Worm (Caenorhabditis elegans) whole organism, young adult: ENCODE results near the gene cgr-1.

Source experiments
- B0019.2 ChIP-seq: fragments of 200-800 bp; sonication (Bioruptor generic); conservative IDR thresholded peaks from 2 replicates; pipeline ENCODE4 v1.3.6; 2022; ENCODE audit warnings: missing genetic modification reagents, missing genetic modification characterization, missing compliant biosample characterization
- B0035.1 ChIP-seq: sonication (generic microtip); optimal IDR thresholded peaks from 2 replicates; lab custom pipeline; 2016; ENCODE audit warnings: missing genetic modification characterization, mild to moderate bottlenecking, missing compliant biosample characterization, missing genotype, missing genetic modification reagents
- B0261.1 ChIP-seq: sonication (generic microtip); optimal IDR thresholded peaks from 2 replicates; lab custom pipeline; 2016; ENCODE audit warnings: mild to moderate bottlenecking, missing genetic modification characterization, moderate library complexity, missing compliant biosample characterization
- B0336.3 ChIP-seq: fragments of 200-800 bp; sonication (Bioruptor generic); IDR thresholded peaks from 2 replicates; pipeline ENCODE4 v1.3.6; 2022; ENCODE audit warnings: missing genetic modification characterization, missing compliant biosample characterization
- C06A6.2 ChIP-seq: fragments of 200-800 bp; sonication (Bioruptor generic); conservative IDR thresholded peaks from 2 replicates; pipeline ENCODE4 v1.3.6; 2022; ENCODE audit warnings: missing genetic modification characterization, missing compliant biosample characterization
- D2030.7 ChIP-seq: fragments of 200-800 bp; sonication (Bioruptor generic); IDR thresholded peaks from 2 replicates; pipeline ENCODE4 v1.3.6; 2022; ENCODE audit warnings: missing genetic modification reagents, missing genetic modification characterization, missing compliant biosample characterization
- F10E7.11 ChIP-seq: sonication (generic microtip); optimal IDR thresholded peaks from 2 replicates; lab custom pipeline; 2017; ENCODE audit warnings: mild to moderate bottlenecking, missing genetic modification characterization, moderate library complexity, missing compliant biosample characterization
- F33H1.4 ChIP-seq: fragments of 200-800 bp; sonication (Bioruptor generic); IDR thresholded peaks from 2 replicates; pipeline ENCODE4 v1.3.6; 2022; ENCODE audit warnings: missing genetic modification reagents, missing genetic modification characterization, missing compliant biosample characterization
- F55B11.4 ChIP-seq: sonication (generic microtip); optimal IDR thresholded peaks from 2 replicates; lab custom pipeline; 2016; ENCODE audit warnings: missing compliant biosample characterization, missing genetic modification characterization, borderline replicate concordance; ENCODE audit not compliant: insufficient read depth
- Y79H2A.3 ChIP-seq: fragments of 200-800 bp; sonication (Bioruptor generic); conservative IDR thresholded peaks from 2 replicates; pipeline ENCODE4 v1.3.6; 2022; ENCODE audit warnings: missing genetic modification reagents, missing genetic modification characterization, missing compliant biosample characterization
- ama-1 ChIP-seq, 3 experiments: fragments of 150-350 bp in 1 of 3; sonication (generic microtip) in 2 of 3; optimal IDR thresholded peaks; 2 replicates each; lab custom pipeline; 2014 to 2018; ENCODE audit warnings: missing biosample characterization in 2 of 3, missing genetic modification characterization in 2 of 3, missing genetic modification reagents in 2 of 3
- atf-7 ChIP-seq: sonication (generic microtip); optimal IDR thresholded peaks from 2 replicates; lab custom pipeline; 2017; ENCODE audit warnings: mild to moderate bottlenecking, missing genetic modification characterization, missing compliant biosample characterization
- athp-1 ChIP-seq: sonication (generic microtip); optimal IDR thresholded peaks from 2 replicates; lab custom pipeline; 2017; ENCODE audit warnings: mild to moderate bottlenecking, missing genetic modification characterization, missing compliant biosample characterization
- attf-3 ChIP-seq: fragments of 200-800 bp; sonication (Bioruptor generic); conservative IDR thresholded peaks from 2 replicates; pipeline ENCODE4 v1.3.6; 2022; ENCODE audit warnings: missing genetic modification reagents, missing genetic modification characterization, missing compliant biosample characterization
- ccch-3 ChIP-seq: fragments of 200-800 bp; sonication (Bioruptor generic); optimal IDR thresholded peaks from 2 replicates; lab custom pipeline; 2018; ENCODE audit warnings: mild to moderate bottlenecking, missing genetic modification characterization, missing compliant biosample characterization
- cebp-1 ChIP-seq, 2 experiments: fragments of 200-800 bp in 1 of 2; sonication (Bioruptor generic) in 1 of 2; sonication (generic microtip) in 1 of 2; IDR thresholded peaks in 1 of 2; optimal IDR thresholded peaks in 1 of 2; 2 replicates each; pipeline versions ENCODE4 v1.3.6 to Lab custom; 2017 to 2022; ENCODE audit warnings: missing compliant biosample characterization in 2 of 2, missing genetic modification characterization in 2 of 2, mild to moderate bottlenecking in 1 of 2, missing genetic modification reagents in 1 of 2, moderate library complexity in 1 of 2
- ceh-79 ChIP-seq: sonication (generic microtip); optimal IDR thresholded peaks from 2 replicates; lab custom pipeline; 2017; ENCODE audit warnings: mild to moderate bottlenecking, missing genetic modification characterization, missing compliant biosample characterization
- ceh-91 ChIP-seq: fragments of 200-800 bp; sonication (Bioruptor generic); IDR thresholded peaks from 2 replicates; pipeline ENCODE4 v1.3.6; 2022; ENCODE audit warnings: missing genetic modification reagents, missing genetic modification characterization, missing compliant biosample characterization
- egl-44 ChIP-seq: fragments of 200-800 bp; sonication (Bioruptor generic); IDR thresholded peaks from 2 replicates; pipeline ENCODE4 v1.3.6; 2022; ENCODE audit warnings: missing genetic modification reagents, missing genetic modification characterization, missing compliant biosample characterization
- egrh-3 ChIP-seq: fragments of 200-800 bp; sonication (Bioruptor generic); IDR thresholded peaks from 2 replicates; pipeline ENCODE4 v1.3.6; 2022; ENCODE audit warnings: missing genetic modification reagents, missing genetic modification characterization, missing compliant biosample characterization
- fkh-3 ChIP-seq: sonication (generic microtip); optimal IDR thresholded peaks from 2 replicates; lab custom pipeline; 2016; ENCODE audit warnings: mild to moderate bottlenecking, missing genetic modification characterization, missing compliant biosample characterization
- gei-17 ChIP-seq: fragments of 200-800 bp; sonication (Bioruptor generic); optimal IDR thresholded peaks from 2 replicates; lab custom pipeline; 2018; ENCODE audit warnings: mild to moderate bottlenecking, missing genetic modification characterization, missing compliant biosample characterization
- hmg-1.2 ChIP-seq: fragments of 200-800 bp; sonication (Bioruptor generic); IDR thresholded peaks from 2 replicates; pipeline ENCODE4 v1.3.6; 2022; ENCODE audit warnings: missing genetic modification reagents, missing genetic modification characterization, missing compliant biosample characterization
- hsf-1 ChIP-seq: fragments of 200-800 bp; sonication (Bioruptor generic); IDR thresholded peaks from 2 replicates; pipeline ENCODE4 v1.3.6; 2022; ENCODE audit warnings: missing genetic modification reagents, missing genetic modification characterization, missing compliant biosample characterization
- lag-1 ChIP-seq: fragments of 200-800 bp; sonication (Bioruptor generic); IDR thresholded peaks from 2 replicates; pipeline ENCODE4 v1.3.6; 2022; ENCODE audit warnings: missing genetic modification reagents, missing genetic modification characterization, missing compliant biosample characterization
- lin-26 ChIP-seq: fragments of 200-800 bp; sonication (Bioruptor generic); IDR thresholded peaks from 2 replicates; pipeline ENCODE4 v1.3.6; 2022; ENCODE audit warnings: missing genetic modification reagents, missing genetic modification characterization, missing compliant biosample characterization
- lin-40 ChIP-seq: sonication (generic microtip); optimal IDR thresholded peaks from 2 replicates; lab custom pipeline; 2016; ENCODE audit warnings: missing genetic modification characterization, mild to moderate bottlenecking, missing compliant biosample characterization, missing genotype, missing genetic modification reagents
- lin-54 ChIP-seq: fragments of 200-800 bp; sonication (Bioruptor generic); optimal IDR thresholded peaks from 2 replicates; lab custom pipeline; 2018; ENCODE audit warnings: mild to moderate bottlenecking, missing genetic modification characterization, missing compliant biosample characterization
- lsl-1 ChIP-seq: fragments of 200-800 bp; sonication (Bioruptor generic); optimal IDR thresholded peaks from 2 replicates; lab custom pipeline; 2018; ENCODE audit warnings: mild to moderate bottlenecking, missing genetic modification characterization, moderate library complexity, missing compliant biosample characterization
- lsy-27 ChIP-seq: sonication (generic microtip); optimal IDR thresholded peaks from 2 replicates; lab custom pipeline; 2017; ENCODE audit warnings: missing genetic modification characterization, mild to moderate bottlenecking, missing compliant biosample characterization, antibody characterized with exemption, missing genotype, borderline replicate concordance; ENCODE audit not compliant: insufficient read depth
- madf-10 ChIP-seq: sonication (generic microtip); optimal IDR thresholded peaks from 2 replicates; lab custom pipeline; 2016; ENCODE audit warnings: mild to moderate bottlenecking, missing genetic modification characterization, missing compliant biosample characterization
- madf-6 ChIP-seq: fragments of 200-800 bp; sonication (Bioruptor generic); IDR thresholded peaks from 2 replicates; pipeline ENCODE4 v1.3.6; 2022; ENCODE audit warnings: missing genetic modification reagents, missing genetic modification characterization, missing compliant biosample characterization
- madf-8 ChIP-seq: fragments of 200-800 bp; sonication (Bioruptor generic); conservative IDR thresholded peaks from 2 replicates; pipeline ENCODE4 v1.3.6; 2022; ENCODE audit warnings: missing genetic modification reagents, missing genetic modification characterization, missing compliant biosample characterization
- mcd-1 ChIP-seq: fragments of 200-800 bp; sonication (Bioruptor generic); IDR thresholded peaks from 2 replicates; pipeline ENCODE4 v1.3.6; 2022; ENCODE audit warnings: missing genetic modification reagents, missing genetic modification characterization, missing compliant biosample characterization
- nfya-2 ChIP-seq: fragments of 200-800 bp; sonication (Bioruptor generic); IDR thresholded peaks from 2 replicates; pipeline ENCODE4 v1.3.6; 2022; ENCODE audit warnings: missing genetic modification reagents, missing genetic modification characterization, missing compliant biosample characterization
- nhr-179 ChIP-seq: sonication (generic microtip); optimal IDR thresholded peaks from 2 replicates; lab custom pipeline; 2016; ENCODE audit warnings: mild to moderate bottlenecking, missing genetic modification characterization, missing compliant biosample characterization
- nhr-27 ChIP-seq: fragments of 200-800 bp; sonication (Bioruptor generic); optimal IDR thresholded peaks from 2 replicates; lab custom pipeline; 2018; ENCODE audit warnings: mild to moderate bottlenecking, missing genetic modification characterization, moderate library complexity, missing compliant biosample characterization
- rcor-1 ChIP-seq: fragments of 200-800 bp; sonication (Bioruptor generic); IDR thresholded peaks from 2 replicates; pipeline ENCODE4 v1.3.6; 2022; ENCODE audit warnings: missing genetic modification reagents, missing genetic modification characterization, missing compliant biosample characterization
- rec-8 ChIP-seq, 2 experiments: sonication (generic microtip); optimal IDR thresholded peaks; 2 replicates each; lab custom pipeline; 2016; ENCODE audit warnings: mild to moderate bottlenecking in 2 of 2, missing genetic modification characterization in 2 of 2, missing genetic modification reagents in 2 of 2, missing genotype in 2 of 2, missing biosample characterization in 1 of 2, missing compliant biosample characterization in 1 of 2, moderate library complexity in 1 of 2
- repo-1 ChIP-seq: sonication (generic microtip); optimal IDR thresholded peaks from 2 replicates; lab custom pipeline; 2017; ENCODE audit warnings: mild to moderate bottlenecking, missing genetic modification characterization, missing compliant biosample characterization
- snpc-4 ChIP-seq, 5 experiments: fragments of 150-350 bp in 1 of 5; sonication (generic microtip) in 4 of 5; optimal IDR thresholded peaks; 2 replicates each; lab custom pipeline; 2014 to 2018; ENCODE audit warnings: missing genetic modification characterization in 5 of 5, missing biosample characterization in 3 of 5, antibody characterized with exemption in 2 of 5, mild to moderate bottlenecking in 2 of 5, missing compliant biosample characterization in 2 of 5, missing genotype in 2 of 5, moderate library complexity in 2 of 5, missing genetic modification reagents in 1 of 5
- somi-1 ChIP-seq: fragments of 200-800 bp; sonication (Bioruptor generic); optimal IDR thresholded peaks from 2 replicates; lab custom pipeline; 2018; ENCODE audit warnings: mild to moderate bottlenecking, missing genetic modification characterization, missing compliant biosample characterization
- sptf-2 ChIP-seq: fragments of 200-800 bp; sonication (Bioruptor generic); optimal IDR thresholded peaks from 2 replicates; lab custom pipeline; 2018; ENCODE audit warnings: mild to moderate bottlenecking, missing genetic modification characterization, missing compliant biosample characterization
- unc-62 ChIP-seq: fragments of 150-350 bp; optimal IDR thresholded peaks from 2 replicates; lab custom pipeline; 2014; ENCODE audit warnings: missing biosample characterization, missing genetic modification reagents, missing genetic modification characterization
- zfh-2 ChIP-seq: fragments of 200-800 bp; sonication (Bioruptor generic); conservative IDR thresholded peaks from 2 replicates; pipeline ENCODE4 v1.3.6; 2022; ENCODE audit warnings: missing genetic modification reagents, missing genetic modification characterization, missing compliant biosample characterization
- ztf-18 ChIP-seq: sonication (generic microtip); optimal IDR thresholded peaks from 2 replicates; lab custom pipeline; 2016; ENCODE audit warnings: missing genotype, mild to moderate bottlenecking, missing genetic modification characterization, missing compliant biosample characterization
- ztf-6 ChIP-seq: fragments of 200-800 bp; sonication (Bioruptor generic); IDR thresholded peaks from 2 replicates; pipeline ENCODE4 v1.3.6; 2022; ENCODE audit warnings: missing genetic modification reagents, missing genetic modification characterization, missing compliant biosample characterization

Gene cgr-1

ce11 chrX:3605727-3606126, 5.5 kb upstream of the cgr-1 start, which contains the start of gene C18B2.4 (continued):
- TF ChIP-seq madf-8 (GFP tag; lab: Robert Waterston, UW) (no peak), egl-44 (GFP tag; lab: Robert Waterston, UW) (no peak), B0261.1 (tag; lab: Kevin White, UChicago) (no peak), lsl-1 (GFP tag; lab: Kevin White, UChicago) (no peak), ceh-91 (no peak), C06A6.2 (GFP tag; lab: Robert Waterston, UW) (no peak), attf-3 (GFP tag; lab: Robert Waterston, UW) (no peak), fkh-3 (tag; lab: Kevin White, UChicago) (no peak), rec-8 (tag; optimal IDR thresholded peaks at IDR 0.05; lab: Kevin White, UChicago) (no peak), repo-1 (tag; lab: Kevin White, UChicago) (no peak), ztf-6 (GFP tag; lab: Robert Waterston, UW) (no peak), ceh-79 (tag; lab: Kevin White, UChicago) (no peak), nhr-27 (tag; lab: Kevin White, UChicago) (no peak), B0019.2 (no peak), F10E7.11 (no peak), nfya-2 (GFP tag; lab: Robert Waterston, UW) (no peak), lsy-27 (tag; lab: Kevin White, UChicago) (no peak), sptf-2 (GFP tag; lab: Kevin White, UChicago) (peak; percentile 30), D2030.7 (no peak), gei-17 (no peak), B0035.1 (tag; lab: Kevin White, UChicago) (no peak), hmg-1.2 (GFP tag; lab: Robert Waterston, UW) (peak; percentile 74), mcd-1 (GFP tag; lab: Robert Waterston, UW) (peak; percentile 85), unc-62 (GFP tag; lab: Kevin White, UChicago) (peak; percentile 80), egrh-3 (GFP tag; lab: Robert Waterston, UW) (no peak), lin-54 (peak; percentile 27), nhr-179 (tag; lab: Kevin White, UChicago) (no peak), somi-1 (GFP tag; lab: Kevin White, UChicago) (no peak), F33H1.4 (GFP tag; lab: Robert Waterston, UW) (no peak), F55B11.4 (tag; lab: Kevin White, UChicago) (no peak), ama-1 (optimal IDR thresholded peaks at IDR 0.05; lab: Kevin White, UChicago) (no peak), ama-1 (GFP tag; optimal IDR thresholded peaks at IDR 0.05; lab: Kevin White, UChicago) (no peak), athp-1 (tag; lab: Kevin White, UChicago) (no peak), madf-10 (peak; percentile 10), ccch-3 (GFP tag; lab: Kevin White, UChicago) (no peak), snpc-4 (GFP tag; optimal IDR thresholded peaks at IDR 0.05; lab: Kevin White, UChicago) (peak; percentile 21), snpc-4 (tag; optimal IDR thresholded peaks at IDR 0.05; lab: Kevin White, UChicago) (peak in 2 of 4 experiments; percentile 23 to 65), hsf-1 (GFP tag; lab: Robert Waterston, UW) (no peak), lag-1 (no peak), madf-6 (GFP tag; lab: Robert Waterston, UW) (no peak), ztf-18 (tag; lab: Kevin White, UChicago) (peak; percentile 8), lin-40 (tag; lab: Kevin White, UChicago) (peak; percentile 44), Y79H2A.3 (GFP tag; lab: Robert Waterston, UW) (no peak), B0336.3 (GFP tag; lab: Robert Waterston, UW) (peak; percentile 61; the same call in 1 of the 2 replicates), atf-7 (peak; percentile 44), cebp-1 (GFP tag; IDR thresholded peaks at IDR 0.05; lab: Robert Waterston, UW) (peak; percentile 97), cebp-1 (tag; optimal IDR thresholded peaks at IDR 0.05; lab: Kevin White, UChicago) (peak; percentile 99), lin-26 (0 out of 2 replicates have a peak, but pooled peaks have one; percentile 34), zfh-2 (GFP tag; lab: Robert Waterston, UW) (peak; percentile 90), rcor-1 (no peak)
